Worm (Caenorhabditis elegans): ENCODE measurements around the gene mrpl-49.

DNA sequence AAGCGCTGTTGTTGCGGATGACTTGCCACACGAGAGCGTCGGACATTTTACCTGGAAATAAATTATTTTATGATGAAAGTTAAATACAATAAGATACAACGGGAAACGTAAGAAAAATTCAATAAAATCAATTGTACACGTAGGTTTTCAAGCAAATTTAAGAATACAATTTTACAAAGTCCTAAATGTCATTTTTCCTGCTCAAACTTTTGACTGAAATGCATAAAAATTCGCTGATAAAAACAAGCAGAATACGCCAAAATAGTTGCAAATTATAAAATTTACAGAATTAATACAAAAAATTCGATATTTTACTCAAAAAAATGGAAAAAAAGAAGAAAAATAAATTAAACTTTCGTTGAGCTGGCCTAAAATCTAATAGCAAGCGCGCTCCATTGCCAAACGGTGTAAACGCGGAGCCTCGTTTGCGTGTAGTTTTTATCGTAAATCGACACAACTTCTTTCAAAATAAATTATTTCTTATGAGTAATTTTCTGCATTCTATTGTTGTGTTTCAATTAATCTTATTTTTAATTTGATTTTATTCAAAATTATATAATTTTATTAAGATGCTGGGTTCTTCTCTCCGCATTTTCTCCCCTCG lies at the start of gene mrpl-49, which contains the start of gene rpl-28:
- no peak for TF ChIP-seq tbx-11 (GFP tag; IDR thresholded peaks at IDR 0.05)
- TF ChIP-seq ama-1 (optimal IDR thresholded peaks at IDR 0.05): no peak

Measured in whole organism, early embryonic.